Worm (Caenorhabditis elegans) whole organism, L1 larva: ENCODE results near the gene Y38F2AL.12.

ENCODE experiments used
- C04F5.9 ChIP-seq: sonication (generic microtip); optimal IDR thresholded peaks from 2 replicates; lab custom pipeline; 2016; ENCODE audit warnings: missing genetic modification characterization, missing compliant biosample characterization
- C34B4.2 ChIP-seq: sonication (generic microtip); optimal IDR thresholded peaks from 2 replicates; lab custom pipeline; 2017; ENCODE audit warnings: mild to moderate bottlenecking, missing genetic modification characterization, missing compliant biosample characterization
- aha-1 ChIP-seq: fragments of 150-350 bp; optimal IDR thresholded peaks from 2 replicates; lab custom pipeline; 2014; ENCODE audit warnings: missing biosample characterization, missing genetic modification characterization
- aly-2 ChIP-seq: fragments of 150-350 bp; optimal IDR thresholded peaks from 2 replicates; lab custom pipeline; 2014; ENCODE audit warnings: missing biosample characterization, missing genetic modification characterization
- ama-1 ChIP-seq: fragments of 150-350 bp; optimal IDR thresholded peaks from 2 replicates; lab custom pipeline; 2014
- blmp-1 ChIP-seq: fragments of 150-350 bp; optimal IDR thresholded peaks from 2 replicates; lab custom pipeline; 2014; ENCODE audit warnings: missing biosample characterization, missing genetic modification characterization
- ceh-63 ChIP-seq: fragments of 200-800 bp; sonication (Bioruptor generic); optimal IDR thresholded peaks from 2 replicates; lab custom pipeline; 2018; ENCODE audit warnings: mild to moderate bottlenecking, missing genetic modification characterization, missing compliant biosample characterization
- ceh-8 ChIP-seq: fragments of 200-800 bp; sonication (Bioruptor generic); optimal IDR thresholded peaks from 2 replicates; lab custom pipeline; 2018; ENCODE audit warnings: mild to moderate bottlenecking, missing genetic modification characterization, moderate library complexity, missing compliant biosample characterization
- dsc-1 ChIP-seq: sonication (generic microtip); optimal IDR thresholded peaks from 2 replicates; lab custom pipeline; 2016; ENCODE audit warnings: mild to moderate bottlenecking, missing genetic modification characterization, missing compliant biosample characterization
- efl-1 ChIP-seq, 4 experiments: fragments of 150-350 bp; optimal IDR thresholded peaks in 3 of 4; peaks in 1 of 4; 1 replicate in 1 of 4; 2 replicates in 3 of 4; lab custom pipeline; 2014; ENCODE audit warnings: missing biosample characterization in 2 of 4, missing genetic modification characterization in 2 of 4, missing genetic modification reagents in 2 of 4
- efl-3 ChIP-seq: fragments of 200-800 bp; sonication (Bioruptor generic); optimal IDR thresholded peaks from 2 replicates; lab custom pipeline; 2018; ENCODE audit warnings: mild to moderate bottlenecking, missing genetic modification characterization, missing compliant biosample characterization
- egl-13 ChIP-seq: sonication (generic microtip); optimal IDR thresholded peaks from 2 replicates; lab custom pipeline; 2016; ENCODE audit warnings: missing genotype, missing genetic modification reagents, missing genetic modification characterization, missing compliant biosample characterization
- elt-2 ChIP-seq: sonication (generic microtip); optimal IDR thresholded peaks from 2 replicates; lab custom pipeline; 2016; ENCODE audit warnings: missing genetic modification characterization, mild to moderate bottlenecking, inconsistent platforms, missing compliant biosample characterization, missing genetic modification reagents
- elt-3 ChIP-seq, 6 experiments: fragments of 150-350 bp in 1 of 6; sonication (generic microtip); optimal IDR thresholded peaks; 2 replicates each; lab custom pipeline; 2017 to 2018; ENCODE audit warnings: missing biosample characterization in 6 of 6, missing genetic modification characterization in 6 of 6, inconsistent platforms in 1 of 6
- fkh-10 ChIP-seq: sonication (generic microtip); optimal IDR thresholded peaks from 2 replicates; lab custom pipeline; 2017; ENCODE audit warnings: missing biosample characterization, missing genetic modification reagents, missing genetic modification characterization
- fkh-4 ChIP-seq: sonication (generic microtip); optimal IDR thresholded peaks from 2 replicates; lab custom pipeline; 2016; ENCODE audit warnings: missing compliant biosample characterization, missing genetic modification characterization, borderline replicate concordance
- grh-1 ChIP-seq: fragments of 200-800 bp; sonication (Bioruptor generic); IDR thresholded peaks from 2 replicates; pipeline ENCODE4 v1.3.6; 2022; ENCODE audit warnings: missing genetic modification reagents, missing genetic modification characterization, missing compliant biosample characterization
- irx-1 ChIP-seq: sonication (generic microtip); optimal IDR thresholded peaks from 2 replicates; lab custom pipeline; 2016; ENCODE audit warnings: missing genetic modification characterization, missing compliant biosample characterization
- lin-35 ChIP-seq, 2 experiments: fragments of 150-350 bp; optimal IDR thresholded peaks; 2 replicates each; lab custom pipeline; 2014; ENCODE audit warnings: missing biosample characterization in 2 of 2, missing genetic modification characterization in 2 of 2, missing genetic modification reagents in 2 of 2
- lir-3 ChIP-seq: sonication (generic microtip); optimal IDR thresholded peaks from 2 replicates; lab custom pipeline; 2016; ENCODE audit warnings: mild to moderate bottlenecking, missing genetic modification characterization, moderate library complexity, missing compliant biosample characterization; ENCODE audit not compliant: poor library complexity
- mab-9 ChIP-seq: fragments of 200-800 bp; sonication (Bioruptor generic); IDR thresholded peaks from 2 replicates; pipeline ENCODE4 v1.3.6; 2022; ENCODE audit warnings: missing genetic modification reagents, missing genetic modification characterization, missing compliant biosample characterization
- mdl-1 ChIP-seq, 2 experiments: fragments of 150-350 bp; optimal IDR thresholded peaks; 2 replicates each; lab custom pipeline; 2014 to 2017; ENCODE audit warnings: missing biosample characterization in 2 of 2, missing genetic modification characterization in 2 of 2, inconsistent platforms in 1 of 2
- nhr-11 ChIP-seq: fragments of 150-350 bp; optimal IDR thresholded peaks from 2 replicates; lab custom pipeline; 2014; ENCODE audit warnings: missing biosample characterization, missing genetic modification characterization
- nhr-12 ChIP-seq: sonication (generic microtip); optimal IDR thresholded peaks from 2 replicates; lab custom pipeline; 2017; ENCODE audit warnings: missing biosample characterization, missing genetic modification characterization
- nhr-20 ChIP-seq: sonication (generic microtip); optimal IDR thresholded peaks from 2 replicates; lab custom pipeline; 2016; ENCODE audit warnings: mild to moderate bottlenecking, missing genetic modification characterization, missing compliant biosample characterization
- pag-3 ChIP-seq: sonication (generic microtip); optimal IDR thresholded peaks from 2 replicates; lab custom pipeline; 2017; ENCODE audit warnings: missing genetic modification characterization, mild to moderate bottlenecking, missing compliant biosample characterization, antibody characterized with exemption, borderline replicate concordance; ENCODE audit not compliant: insufficient read depth
- rnt-1 ChIP-seq: sonication (generic microtip); optimal IDR thresholded peaks from 2 replicates; lab custom pipeline; 2016; ENCODE audit warnings: mild to moderate bottlenecking, missing genetic modification characterization, moderate library complexity, missing compliant biosample characterization
- skn-1 ChIP-seq: fragments of 150-350 bp; optimal IDR thresholded peaks from 2 replicates; lab custom pipeline; 2014; ENCODE audit warnings: missing biosample characterization, missing genetic modification characterization
- snu-23 ChIP-seq: sonication (generic microtip); optimal IDR thresholded peaks from 2 replicates; lab custom pipeline; 2016; ENCODE audit warnings: missing genetic modification characterization, missing compliant biosample characterization
- sox-4 ChIP-seq: sonication (generic microtip); optimal IDR thresholded peaks from 2 replicates; lab custom pipeline; 2016; ENCODE audit warnings: missing genetic modification characterization, missing compliant biosample characterization
- tbx-2 ChIP-seq: sonication (generic microtip); optimal IDR thresholded peaks from 2 replicates; lab custom pipeline; 2016; ENCODE audit warnings: missing genetic modification characterization, missing compliant biosample characterization
- tlp-1 ChIP-seq: fragments of 150-350 bp; optimal IDR thresholded peaks from 2 replicates; lab custom pipeline; 2014; ENCODE audit warnings: missing biosample characterization, missing genetic modification characterization
- unc-130 ChIP-seq: fragments of 150-350 bp; optimal IDR thresholded peaks from 2 replicates; lab custom pipeline; 2017; ENCODE audit warnings: missing biosample characterization, missing genetic modification characterization, inconsistent platforms
- vab-15 ChIP-seq: sonication (generic microtip); optimal IDR thresholded peaks from 2 replicates; lab custom pipeline; 2017; ENCODE audit warnings: missing genotype, mild to moderate bottlenecking, missing genetic modification characterization, missing compliant biosample characterization
- zip-4 ChIP-seq: fragments of 200-800 bp; sonication (Bioruptor generic); optimal IDR thresholded peaks from 2 replicates; lab custom pipeline; 2018; ENCODE audit warnings: mild to moderate bottlenecking, missing genetic modification characterization, moderate library complexity, missing compliant biosample characterization
- ztf-11 ChIP-seq, 2 experiments: sonication (generic microtip); optimal IDR thresholded peaks; 2 replicates each; lab custom pipeline; 2016 to 2017; ENCODE audit warnings: missing genetic modification characterization in 2 of 2, missing biosample characterization in 1 of 2, missing compliant biosample characterization in 1 of 2

The Y38F2AL.12 gene

ce11 chrIV:2284462-2285047 lies 31.8 kb upstream of the Y38F2AL.12 start (continued):
- TF ChIP-seq ceh-63 (GFP tag; lab: Kevin White, UChicago) = no peak
- TF ChIP-seq elt-3 (tag; optimal IDR thresholded peaks at IDR 0.05; lab: Kevin White, UChicago) = peak in 1 of 6 experiments; percentile 62
- no peak for TF ChIP-seq lir-3 (tag; lab: Kevin White, UChicago)
- TF ChIP-seq blmp-1 = peak; percentile 51
- no peak for TF ChIP-seq zip-4 (GFP tag; lab: Kevin White, UChicago)
- TF ChIP-seq lin-35 (GFP tag; optimal IDR thresholded peaks at IDR 0.05; lab: Kevin White, UChicago) = peak in 1 of 2 experiments; percentile 36

DNA sequence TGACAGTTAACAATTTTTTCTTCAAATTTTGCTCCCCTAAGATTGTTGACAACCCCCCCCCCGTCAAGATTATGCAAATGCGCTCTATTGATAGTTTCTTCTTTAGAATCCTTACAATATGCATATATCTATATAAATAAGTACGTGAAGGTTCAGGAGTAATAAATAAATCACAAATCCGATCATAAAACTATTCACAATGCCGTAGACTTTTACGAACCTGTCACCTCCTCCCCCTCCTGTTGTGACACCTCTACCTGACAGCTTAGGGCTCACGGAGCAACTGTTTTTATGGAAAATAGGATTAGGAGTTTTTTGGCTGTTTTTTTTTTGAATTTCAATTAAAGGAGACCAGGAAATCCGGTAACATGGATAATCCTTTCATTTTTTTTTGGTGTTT lies 24.3 kb upstream of the Y38F2AL.12 start:
- no peak for TF ChIP-seq nhr-20 (tag; lab: Kevin White, UChicago)
- TF ChIP-seq lir-3 (tag; lab: Kevin White, UChicago) = no peak
- no peak for TF ChIP-seq C34B4.2 (tag; lab: Kevin White, UChicago)
- no peak for TF ChIP-seq ceh-8 (GFP tag; lab: Kevin White, UChicago)
- TF ChIP-seq sox-4 (tag; lab: Kevin White, UChicago) = no peak
- no peak for TF ChIP-seq unc-130 (tag; lab: Kevin White, UChicago)
- no peak for TF ChIP-seq tbx-2
- TF ChIP-seq ama-1 = no peak
- no peak for TF ChIP-seq efl-3 (GFP tag; lab: Kevin White, UChicago)

DNA sequence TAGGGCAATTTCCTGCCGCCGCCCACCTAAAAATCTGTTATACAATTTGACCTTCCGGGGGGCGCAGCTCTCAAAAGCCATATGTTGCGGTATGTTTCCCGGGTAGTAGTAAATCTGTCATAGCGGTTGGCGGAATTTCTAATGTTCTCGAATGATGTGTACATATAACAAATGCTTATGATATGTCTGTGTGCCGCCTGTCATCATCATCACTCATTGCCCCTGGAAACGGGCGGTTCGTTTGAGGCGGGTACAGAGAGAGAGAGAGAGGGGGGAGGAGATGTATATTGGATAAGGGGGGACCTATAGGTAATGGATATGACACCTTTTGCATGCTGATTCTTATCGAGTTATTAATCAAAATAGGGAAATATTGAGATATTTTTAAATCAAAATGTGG lies 19.7 kb upstream of the Y38F2AL.12 start:
- TF ChIP-seq C04F5.9 (tag; lab: Kevin White, UChicago) = no peak
- no peak for TF ChIP-seq mdl-1 (tag; optimal IDR thresholded peaks at IDR 0.05; lab: Kevin White, UChicago)
- TF ChIP-seq vab-15 (tag; lab: Kevin White, UChicago) = no peak
- peak in 1 of 2 experiments; percentile 33 for TF ChIP-seq ztf-11 (tag; optimal IDR thresholded peaks at IDR 0.05; lab: Kevin White, UChicago)
- no peak for TF ChIP-seq mab-9 (GFP tag; lab: Robert Waterston, UW)
- no peak for TF ChIP-seq nhr-12
- no peak for TF ChIP-seq ceh-63 (GFP tag; lab: Kevin White, UChicago)
- TF ChIP-seq, all 84 proteins: peak for 1

ce11 chrIV:2298388-2298787 lies 18.0 kb upstream of the Y38F2AL.12 start:
- peak; percentile 62 for TF ChIP-seq dsc-1 (tag; lab: Kevin White, UChicago)
- no peak for TF ChIP-seq rnt-1 (tag; lab: Kevin White, UChicago)
- peak; percentile 61 for TF ChIP-seq fkh-4 (tag; lab: Kevin White, UChicago)

ce11 chrIV:2300186-2300585 lies 16.2 kb upstream of the Y38F2AL.12 start, which contains the start of gene lin-1:
Gene lin-1, minus strand, starts transcription at chrIV:2300286.
- no peak for TF ChIP-seq lir-3 (tag; lab: Kevin White, UChicago)
- TF ChIP-seq efl-1 (optimal IDR thresholded peaks at IDR 0.05; lab: Kevin White, UChicago) = no peak
- TF ChIP-seq efl-1 (GFP tag; optimal IDR thresholded peaks at IDR 0.05 in 1 of 2; lab: Kevin White, UChicago) = no peak
- no peak for TF ChIP-seq elt-2 (tag; lab: Kevin White, UChicago)

DNA sequence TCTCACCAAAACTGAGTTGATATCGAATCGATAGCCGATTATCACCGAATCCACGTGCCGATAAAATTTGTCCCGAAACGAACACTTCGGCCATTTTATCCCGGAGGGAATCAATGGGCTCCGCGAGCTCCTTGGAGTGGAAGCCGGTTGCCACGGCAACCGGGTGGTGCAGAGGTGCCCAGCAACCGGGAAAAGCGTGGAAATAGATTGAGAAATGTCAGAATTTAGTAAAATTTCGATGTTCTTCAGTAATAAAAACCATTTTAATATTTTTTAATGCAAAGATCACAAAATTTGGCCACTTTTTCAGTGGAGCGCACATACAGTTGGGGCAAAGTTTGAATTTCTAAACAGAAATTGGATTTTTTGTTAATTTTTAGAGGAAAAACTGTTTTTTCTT lies 9.9 kb upstream of the Y38F2AL.12 start, which contains the start of gene mksr-2:
Gene mksr-2, minus strand, starts transcription at position 101 of the 400 bp plus-strand sequence.
- no peak for TF ChIP-seq elt-3 (tag; optimal IDR thresholded peaks at IDR 0.05; lab: Kevin White, UChicago)
- no peak for TF ChIP-seq C04F5.9 (tag; lab: Kevin White, UChicago)
- no peak for TF ChIP-seq fkh-10 (GFP tag; lab: Kevin White, UChicago)
- no peak for TF ChIP-seq ceh-63 (GFP tag; lab: Kevin White, UChicago)
- TF ChIP-seq aly-2 (tag; lab: Kevin White, UChicago) = no peak
- TF ChIP-seq blmp-1 = no peak
- no peak for TF ChIP-seq snu-23 (GFP tag; lab: Kevin White, UChicago)
- no peak for TF ChIP-seq nhr-11
- TF ChIP-seq unc-130 (tag; lab: Kevin White, UChicago) = no peak
- no peak for TF ChIP-seq efl-1 (optimal IDR thresholded peaks at IDR 0.05; lab: Kevin White, UChicago)
- TF ChIP-seq efl-1 (GFP tag; optimal IDR thresholded peaks at IDR 0.05 in 1 of 2; lab: Kevin White, UChicago) = no peak
- TF ChIP-seq ceh-8 (GFP tag; lab: Kevin White, UChicago) = no peak
- TF ChIP-seq dsc-1 (tag; lab: Kevin White, UChicago) = no peak
- TF ChIP-seq irx-1 (tag; lab: Kevin White, UChicago) = no peak
- TF ChIP-seq egl-13 (tag; lab: Kevin White, UChicago) = no peak
- TF ChIP-seq grh-1 (GFP tag; lab: Robert Waterston, UW) = no peak
- TF ChIP-seq pag-3 (tag; lab: Kevin White, UChicago) = no peak
- no peak for TF ChIP-seq skn-1 (tag; lab: Kevin White, UChicago)
- TF ChIP-seq tlp-1 (tag; lab: Kevin White, UChicago) = no peak
- TF ChIP-seq aha-1 (tag; lab: Kevin White, UChicago) = no peak
- no peak for TF ChIP-seq fkh-4 (tag; lab: Kevin White, UChicago)
